Worm (Caenorhabditis elegans) whole organism, early embryonic: Measurements from ENCODE around the gene ncs-6.

Experiments used
- B0310.2 ChIP-seq: sonication (generic microtip); optimal IDR thresholded peaks from 2 replicates; lab custom pipeline; 2016; ENCODE audit warnings: mild to moderate bottlenecking, missing genetic modification characterization, missing compliant biosample characterization
- aly-1 ChIP-seq: sonication (generic microtip); optimal IDR thresholded peaks from 2 replicates; lab custom pipeline; 2016; ENCODE audit warnings: missing genetic modification characterization, missing compliant biosample characterization
- ama-1 ChIP-seq: fragments of 150-350 bp; optimal IDR thresholded peaks from 2 replicates; lab custom pipeline; 2014
- ceh-36 ChIP-seq: sonication (generic microtip); optimal IDR thresholded peaks from 2 replicates; lab custom pipeline; 2016; ENCODE audit warnings: missing genetic modification characterization, inconsistent platforms, missing compliant biosample characterization
- ets-7 ChIP-seq: sonication (generic microtip); optimal IDR thresholded peaks from 2 replicates; lab custom pipeline; 2016; ENCODE audit warnings: missing genotype, missing genetic modification characterization, missing compliant biosample characterization
- flt-1 ChIP-seq: fragments of 200-800 bp; sonication (Bioruptor generic); IDR thresholded peaks from 2 replicates; pipeline ENCODE4 v1.3.6; 2022; ENCODE audit warnings: missing genetic modification characterization, missing compliant biosample characterization
- hmbx-1 ChIP-seq: sonication (generic microtip); optimal IDR thresholded peaks from 2 replicates; lab custom pipeline; 2016; ENCODE audit warnings: mild to moderate bottlenecking, missing genetic modification characterization, missing compliant biosample characterization
- sea-1 ChIP-seq: fragments of 200-800 bp; sonication (Bioruptor generic); conservative IDR thresholded peaks from 2 replicates; pipeline ENCODE4 v1.3.6; 2022; ENCODE audit warnings: missing genetic modification characterization, missing compliant biosample characterization
- tra-4 ChIP-seq: sonication (generic microtip); optimal IDR thresholded peaks from 2 replicates; lab custom pipeline; 2017; ENCODE audit warnings: missing genetic modification characterization, missing compliant biosample characterization

ce11 chrII:3556584-3556983 lies 28.3 kb upstream of the ncs-6 start:
- no peak for TF ChIP-seq aly-1 (tag; lab: Kevin White, UChicago)
- no peak for TF ChIP-seq hmbx-1 (tag; lab: Kevin White, UChicago)
- no peak for TF ChIP-seq ceh-36 (tag; lab: Kevin White, UChicago)
- TF ChIP-seq B0310.2 (tag; lab: Kevin White, UChicago), result no peak
- TF ChIP-seq ama-1, result no peak
- TF ChIP-seq flt-1 (GFP tag; lab: Robert Waterston, UW), result no peak
- TF ChIP-seq sea-1, result no peak
- TF ChIP-seq tra-4 (tag; lab: Kevin White, UChicago), result no peak
- no peak for TF ChIP-seq ets-7 (tag; lab: Kevin White, UChicago)
